Worm (Caenorhabditis elegans): ENCODE results near the gene clec-222.

- TF ChIP-seq med-1 (GFP tag; optimal IDR thresholded peaks at IDR 0.05; ENCODE audit: insufficient read depth) (no peak), klf-2 (GFP tag; conservative IDR thresholded peaks at IDR 0.05) (no peak), flt-1 (GFP tag; IDR thresholded peaks at IDR 0.05) (no peak), ref-1 (GFP tag; conservative IDR thresholded peaks at IDR 0.05) (no peak), ztf-29 (GFP tag; IDR thresholded peaks at IDR 0.05) (no peak), cog-1 (tag; optimal IDR thresholded peaks at IDR 0.05) (no peak), tab-1 (GFP tag; IDR thresholded peaks at IDR 0.05) (no peak), ztf-23 (GFP tag; IDR thresholded peaks at IDR 0.05) (no peak)
These were observed 26.6 kb upstream of the clec-222 start, which contains the start of gene mxl-1 for ce11 chrV:11244539-11244938.

Data from whole organism, midembryonic.